Worm (Caenorhabditis elegans) whole organism, L2 larva: Measurements from ENCODE around the gene F18H3.4.

Experiments used
- ceh-16 ChIP-seq: fragments of 150-350 bp; optimal IDR thresholded peaks from 2 replicates; lab custom pipeline; 2014; ENCODE audit warnings: missing biosample characterization, missing genetic modification characterization
- ceh-82 ChIP-seq: fragments of 150-350 bp; optimal IDR thresholded peaks from 2 replicates; lab custom pipeline; 2014; ENCODE audit warnings: missing biosample characterization, missing genetic modification characterization
- lsy-2 ChIP-seq, 2 experiments: fragments of 150-350 bp in 1 of 2; sonication (generic microtip) in 1 of 2; optimal IDR thresholded peaks; 2 replicates each; lab custom pipeline; 2014 to 2017; ENCODE audit warnings: missing biosample characterization in 2 of 2, missing genetic modification characterization in 2 of 2
- mdl-1 ChIP-seq, 2 experiments: fragments of 150-350 bp in 1 of 2; sonication (generic microtip) in 1 of 2; optimal IDR thresholded peaks; 2 replicates each; lab custom pipeline; 2017; ENCODE audit warnings: missing biosample characterization in 2 of 2, missing genetic modification characterization in 2 of 2
- nhr-237 ChIP-seq: fragments of 150-350 bp; optimal IDR thresholded peaks from 2 replicates; lab custom pipeline; 2014; ENCODE audit warnings: missing biosample characterization, missing genetic modification characterization
- nhr-25 ChIP-seq: fragments of 150-350 bp; sonication (generic microtip); optimal IDR thresholded peaks from 3 replicates; lab custom pipeline; 2014; ENCODE audit warnings: missing biosample characterization, missing genetic modification characterization
- unc-62 ChIP-seq: fragments of 150-350 bp; optimal IDR thresholded peaks from 2 replicates; lab custom pipeline; 2014; ENCODE audit warnings: missing biosample characterization, missing genetic modification reagents, missing genetic modification characterization

ce11 chrX:13574029-13574428 is 45.1 kb downstream of the F18H3.4 start:
- TF ChIP-seq ceh-16 (tag; lab: Kevin White, UChicago) (no peak), nhr-237 (tag; lab: Kevin White, UChicago) (no peak), lsy-2 (tag; optimal IDR thresholded peaks at IDR 0.05; lab: Kevin White, UChicago) (no peak), ceh-82 (tag; lab: Kevin White, UChicago) (no peak), mdl-1 (tag; optimal IDR thresholded peaks at IDR 0.05; lab: Kevin White, UChicago) (no peak), nhr-25 (tag; lab: Kevin White, UChicago) (no peak), unc-62 (GFP tag; lab: Kevin White, UChicago) (no peak)
